Fruit fly (Drosophila melanogaster) whole organism, prepupa: ENCODE measurements around the gene CG17666.

Experiments used
- Blimp-1 ChIP-seq: fragments of 200-800 bp; sonication (Bioruptor generic); optimal IDR thresholded peaks from 3 replicates; lab custom pipeline; 2017; ENCODE audit warnings: missing biosample characterization, missing genetic modification characterization, mild to moderate bottlenecking, moderate library complexity, missing genetic modification reagents
- CG10631 ChIP-seq: fragments of 200-800 bp; sonication (Bioruptor generic); optimal IDR thresholded peaks from 2 replicates; lab custom pipeline; 2016; ENCODE audit warnings: missing biosample characterization, missing genetic modification characterization
- CG11762 ChIP-seq: fragments of 200-800 bp; sonication (Bioruptor generic); optimal IDR thresholded peaks from 3 replicates; lab custom pipeline; 2016; ENCODE audit warnings: missing biosample characterization, missing genetic modification characterization; ENCODE audit not compliant: insufficient read depth
- CG11902 ChIP-seq: fragments of 200-800 bp; sonication (Bioruptor generic); optimal IDR thresholded peaks from 3 replicates; lab custom pipeline; 2016; ENCODE audit warnings: missing biosample characterization, missing genetic modification characterization
- CG15336 ChIP-seq: fragments of 200-800 bp; sonication (Bioruptor generic); IDR thresholded peaks from 2 replicates; pipeline ENCODE4 v1.3.6; 2022; ENCODE audit warnings: missing biosample characterization, missing genetic modification characterization
- CG3032 ChIP-seq: fragments of 200-800 bp; optimal IDR thresholded peaks from 2 replicates; lab custom pipeline; 2019; ENCODE audit warnings: missing biosample characterization, mild to moderate bottlenecking, missing genetic modification characterization, moderate library complexity
- CG31627 ChIP-seq: fragments of 200-800 bp; sonication (Bioruptor generic); optimal IDR thresholded peaks from 3 replicates; lab custom pipeline; 2016; ENCODE audit warnings: missing biosample characterization, missing genetic modification characterization
- CG3919 ChIP-seq: fragments of 200-800 bp; sonication (Bioruptor generic); optimal IDR thresholded peaks from 3 replicates; lab custom pipeline; 2016; ENCODE audit warnings: missing biosample characterization, missing genetic modification characterization
- CG4318 ChIP-seq: fragments of 200-800 bp; sonication (Bioruptor generic); optimal IDR thresholded peaks from 3 replicates; lab custom pipeline; 2017; ENCODE audit warnings: missing biosample characterization, mild to moderate bottlenecking, missing genetic modification characterization
- CG6792 ChIP-seq: fragments of 200-800 bp; sonication (Bioruptor generic); optimal IDR thresholded peaks from 3 replicates; lab custom pipeline; 2016; ENCODE audit warnings: missing biosample characterization, missing genetic modification characterization
- CG6854 ChIP-seq: fragments of 200-800 bp; sonication (Bioruptor generic); optimal IDR thresholded peaks from 2 replicates; lab custom pipeline; 2017; ENCODE audit warnings: missing biosample characterization, mild to moderate bottlenecking, missing genetic modification characterization
- CG8119 ChIP-seq: fragments of 200-800 bp; sonication (Bioruptor generic); IDR thresholded peaks from 3 replicates; pipeline ENCODE4 v1.3.6; 2022; ENCODE audit warnings: missing biosample characterization, missing genetic modification characterization
- CG8319 ChIP-seq: fragments of 200-800 bp; sonication (Bioruptor generic); optimal IDR thresholded peaks from 3 replicates; lab custom pipeline; 2016; ENCODE audit warnings: missing biosample characterization, missing genetic modification characterization
- CG9139 ChIP-seq: fragments of 200-800 bp; sonication (Bioruptor generic); optimal IDR thresholded peaks from 3 replicates; lab custom pipeline; 2017; ENCODE audit warnings: missing biosample characterization, mild to moderate bottlenecking, missing genetic modification characterization
- Eip75B ChIP-seq: fragments of 200-800 bp; sonication (Bioruptor generic); optimal IDR thresholded peaks from 3 replicates; lab custom pipeline; 2016; ENCODE audit warnings: missing biosample characterization, missing genetic modification characterization
- Eip78C ChIP-seq: fragments of 200-800 bp; sonication (Bioruptor generic); peaks from one replicate; lab custom pipeline; 2016; ENCODE audit warnings: missing biosample characterization, missing genetic modification characterization
- Ets21C ChIP-seq: fragments of 200-800 bp; sonication (Bioruptor generic); optimal IDR thresholded peaks from 3 replicates; lab custom pipeline; 2016; ENCODE audit warnings: missing biosample characterization, missing genetic modification characterization
- Ets96B ChIP-seq: fragments of 200-800 bp; optimal IDR thresholded peaks from 2 replicates; lab custom pipeline; 2019; ENCODE audit warnings: missing biosample characterization, mild to moderate bottlenecking, missing genetic modification characterization, moderate library complexity
- Hr39 ChIP-seq: fragments of 200-800 bp; sonication (Bioruptor generic); optimal IDR thresholded peaks from 2 replicates; lab custom pipeline; 2016; ENCODE audit warnings: missing biosample characterization, missing genetic modification characterization
- Hr4 ChIP-seq: fragments of 200-800 bp; sonication (Bioruptor generic); optimal IDR thresholded peaks from 3 replicates; lab custom pipeline; 2016; ENCODE audit warnings: missing biosample characterization, missing genetic modification characterization
- Met ChIP-seq: fragments of 200-800 bp; sonication (Bioruptor generic); optimal IDR thresholded peaks from 3 replicates; lab custom pipeline; 2016; ENCODE audit warnings: missing biosample characterization, missing genetic modification characterization
- Sox102F ChIP-seq: fragments of 200-800 bp; sonication (Bioruptor generic); optimal IDR thresholded peaks from 2 replicates; lab custom pipeline; 2016; ENCODE audit warnings: missing biosample characterization, mild to moderate bottlenecking, missing genetic modification characterization
- Sox14 ChIP-seq: fragments of 200-800 bp; sonication (Bioruptor generic); optimal IDR thresholded peaks from 3 replicates; lab custom pipeline; 2016; ENCODE audit warnings: missing biosample characterization, missing genetic modification characterization
- Sox15 ChIP-seq: fragments of 200-800 bp; sonication (Bioruptor generic); optimal IDR thresholded peaks from 3 replicates; lab custom pipeline; 2016; ENCODE audit warnings: missing biosample characterization, missing genetic modification characterization
- acj6 ChIP-seq: fragments of 200-800 bp; sonication (Bioruptor generic); optimal IDR thresholded peaks from 3 replicates; lab custom pipeline; 2016; ENCODE audit warnings: missing biosample characterization, missing genetic modification characterization
- cyc ChIP-seq: fragments of 200-800 bp; sonication (Bioruptor generic); optimal IDR thresholded peaks from 3 replicates; lab custom pipeline; 2016; ENCODE audit warnings: missing biosample characterization, missing genetic modification characterization
- dac ChIP-seq: fragments of 200-800 bp; sonication (Bioruptor generic); optimal IDR thresholded peaks from 2 replicates; lab custom pipeline; 2017; ENCODE audit warnings: missing biosample characterization, mild to moderate bottlenecking, missing genetic modification characterization
- dsx ChIP-seq: fragments of 200-800 bp; optimal IDR thresholded peaks from 3 replicates; lab custom pipeline; 2019; ENCODE audit warnings: missing biosample characterization, mild to moderate bottlenecking, missing genetic modification characterization, moderate library complexity; ENCODE audit not compliant: poor library complexity, severe bottlenecking
- eg ChIP-seq: fragments of 200-800 bp; sonication (Bioruptor generic); IDR thresholded peaks from 3 replicates; pipeline ENCODE4 v1.3.6; 2022; ENCODE audit warnings: missing biosample characterization, missing genetic modification characterization
- fd59A ChIP-seq: fragments of 200-800 bp; sonication (Bioruptor generic); optimal IDR thresholded peaks from 2 replicates; lab custom pipeline; 2017; ENCODE audit warnings: missing biosample characterization, mild to moderate bottlenecking, missing genetic modification characterization, missing genetic modification reagents
- fkh ChIP-seq: fragments of 200-800 bp; sonication (Bioruptor generic); optimal IDR thresholded peaks from 3 replicates; lab custom pipeline; 2017; ENCODE audit warnings: missing biosample characterization, mild to moderate bottlenecking, missing genetic modification characterization, moderate library complexity
- lz ChIP-seq: fragments of 200-800 bp; sonication (Bioruptor generic); optimal IDR thresholded peaks from 3 replicates; lab custom pipeline; 2016; ENCODE audit warnings: missing biosample characterization, missing genetic modification characterization
- net ChIP-seq: fragments of 200-800 bp; sonication (Bioruptor generic); optimal IDR thresholded peaks from 3 replicates; lab custom pipeline; 2016; ENCODE audit warnings: missing biosample characterization, missing genetic modification characterization
- salr ChIP-seq, 2 experiments: fragments of 200-800 bp; sonication (Bioruptor generic); optimal IDR thresholded peaks; 3 replicates each; lab custom pipeline; 2016 to 2018; ENCODE audit warnings: missing biosample characterization in 2 of 2, missing genetic modification characterization in 2 of 2, mild to moderate bottlenecking in 1 of 2
- ss ChIP-seq, 2 experiments: fragments of 200-800 bp; sonication (Bioruptor generic); optimal IDR thresholded peaks; 2 replicates in 1 of 2; 3 replicates in 1 of 2; lab custom pipeline; 2017 to 2018; ENCODE audit warnings: mild to moderate bottlenecking in 2 of 2, missing biosample characterization in 2 of 2, missing genetic modification characterization in 2 of 2, moderate library complexity in 1 of 2
- svp ChIP-seq: fragments of 200-800 bp; sonication (Bioruptor generic); peaks from one replicate; lab custom pipeline; 2016; ENCODE audit warnings: missing biosample characterization, missing genetic modification characterization
- topi ChIP-seq: fragments of 200-800 bp; sonication (Bioruptor generic); optimal IDR thresholded peaks from 3 replicates; lab custom pipeline; 2016; ENCODE audit warnings: missing biosample characterization, missing genetic modification characterization
- vri ChIP-seq: fragments of 200-800 bp; sonication (Bioruptor generic); optimal IDR thresholded peaks from 3 replicates; lab custom pipeline; 2016; ENCODE audit warnings: missing biosample characterization, mild to moderate bottlenecking, missing genetic modification characterization

Gene CG17666

DNA sequence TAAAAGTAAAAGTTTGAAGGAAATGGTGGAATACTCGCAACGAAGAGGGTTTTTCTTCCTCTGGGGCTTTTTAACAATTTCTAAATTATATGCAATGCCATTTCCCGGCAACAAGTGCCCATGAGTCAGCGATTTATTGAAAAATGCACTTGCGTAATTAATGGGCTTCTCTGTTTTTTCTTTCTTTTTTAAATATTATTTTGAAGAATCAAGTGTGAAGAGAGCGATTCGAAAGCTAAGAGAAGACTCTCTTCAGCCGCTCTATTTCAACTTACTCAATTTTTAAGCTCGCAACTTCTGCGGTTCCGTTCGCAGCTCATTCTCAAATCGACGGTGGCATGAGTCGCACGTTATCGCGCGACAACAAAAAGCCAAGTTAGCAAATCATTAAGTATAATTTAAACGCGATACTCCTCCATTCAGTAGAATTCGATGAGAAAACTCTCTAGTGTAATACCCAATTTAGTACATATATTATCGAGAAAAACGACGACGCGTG, 8.8 kb downstream of the CG17666 start, which contains the start of gene CG42709:
Gene CG42709 (plus strand): TSS at position 318 of the 499 bp plus-strand sequence.
- TF ChIP-seq Sox14 (GFP tag; lab: Kevin White, UChicago), result peak; percentile 15
- no peak for TF ChIP-seq acj6 (GFP tag; lab: Kevin White, UChicago)
- no peak for TF ChIP-seq Sox15
- peak; percentile 79 for TF ChIP-seq vri (GFP tag; lab: Kevin White, UChicago)
- TF ChIP-seq Eip78C (GFP tag; lab: Kevin White, UChicago), result peak; percentile 76
- peak; percentile 15 for TF ChIP-seq Met (GFP tag; lab: Kevin White, UChicago)
- no peak for TF ChIP-seq CG31627 (GFP tag; lab: Kevin White, UChicago)
- peak; percentile 57 for TF ChIP-seq CG6854
- TF ChIP-seq CG15336 (GFP tag; lab: Robert Waterston, UW), result peak; percentile 37; the same call in 1 of the 2 replicates
- TF ChIP-seq Blimp-1 (GFP tag; lab: Kevin White, UChicago), result peak; percentile 45
- peak; percentile 20 for TF ChIP-seq Sox102F (GFP tag; lab: Kevin White, UChicago)
- peak; percentile 92 for TF ChIP-seq svp (GFP tag; lab: Kevin White, UChicago)

DNA sequence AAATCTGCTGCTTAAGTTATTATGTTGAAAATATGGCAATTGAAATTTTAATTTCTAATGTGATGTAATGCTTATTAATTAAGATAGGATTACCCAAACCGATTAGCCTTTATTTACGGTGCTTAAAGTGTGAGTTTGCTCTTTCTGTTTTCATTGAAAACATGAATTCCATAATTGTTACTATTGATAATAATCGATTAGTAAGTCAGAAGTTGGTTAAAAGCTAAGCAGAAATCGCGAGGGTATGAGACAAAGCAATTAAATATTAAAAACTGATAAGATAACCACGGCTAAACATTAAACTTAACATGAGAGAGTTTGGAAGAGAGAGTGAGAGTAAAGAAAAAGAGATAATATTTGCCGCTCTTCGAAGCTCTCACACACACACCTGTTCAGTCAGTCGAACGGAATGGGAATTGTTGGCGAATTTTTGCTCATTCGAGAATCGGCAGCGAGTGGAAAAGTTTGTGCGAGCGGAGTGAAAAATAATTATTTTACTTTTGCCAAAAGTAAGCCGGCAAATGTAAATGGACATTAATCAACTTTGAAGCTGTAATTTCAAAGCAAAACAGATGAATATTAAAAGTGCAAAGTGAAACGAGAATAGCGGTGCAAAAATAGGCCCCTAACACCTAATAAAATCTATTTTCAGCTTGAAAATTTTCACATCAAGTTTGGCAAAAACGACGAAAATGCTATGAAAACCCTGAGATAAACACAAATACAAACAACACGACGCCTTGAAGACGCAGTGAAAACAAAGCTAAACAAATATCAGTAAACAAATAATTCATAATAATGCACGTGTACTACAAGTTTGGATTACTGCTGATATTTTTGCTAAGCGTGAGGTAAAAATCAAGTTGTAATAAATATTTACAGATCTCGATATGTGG, 9.9 kb downstream of the CG17666 start:
- no peak for TF ChIP-seq dac
- TF ChIP-seq CG3919 (GFP tag; lab: Kevin White, UChicago), result no peak
- no peak for TF ChIP-seq CG10631 (GFP tag; lab: Kevin White, UChicago)
- no peak for TF ChIP-seq Ets21C (GFP tag; lab: Kevin White, UChicago)
- peak; percentile 34 for TF ChIP-seq CG6854
- no peak for TF ChIP-seq net (GFP tag; lab: Kevin White, UChicago)
- TF ChIP-seq CG6792 (GFP tag; lab: Kevin White, UChicago), result no peak
- no peak for TF ChIP-seq CG4318
- TF ChIP-seq svp (GFP tag; lab: Kevin White, UChicago), result peak; percentile 40
- peak; percentile 14 for TF ChIP-seq vri (GFP tag; lab: Kevin White, UChicago)
- TF ChIP-seq Hr39, result no peak
- no peak for TF ChIP-seq cyc (GFP tag; lab: Kevin White, UChicago)
- TF ChIP-seq Ets96B (tag; lab: Kevin White, UChicago), result no peak
- TF ChIP-seq salr (GFP tag; optimal IDR thresholded peaks at IDR 0.05; lab: Kevin White, UChicago), result no peak
- TF ChIP-seq eg (GFP tag; lab: Robert Waterston, UW), result no peak
- no peak; the same call in none of the 2 replicates for TF ChIP-seq CG15336 (GFP tag; lab: Robert Waterston, UW)
- TF ChIP-seq CG3032 (tag; lab: Kevin White, UChicago), result no peak
- peak; percentile 11 for TF ChIP-seq fkh (GFP tag; lab: Kevin White, UChicago)
- peak; percentile 14 for TF ChIP-seq CG9139
- no peak for TF ChIP-seq Met (GFP tag; lab: Kevin White, UChicago)
- TF ChIP-seq Eip78C (GFP tag; lab: Kevin White, UChicago), result peak; percentile 77
- no peak for TF ChIP-seq CG8319 (GFP tag; lab: Kevin White, UChicago)
- peak; percentile 34 for TF ChIP-seq dsx
- TF ChIP-seq CG11762 (GFP tag; lab: Kevin White, UChicago), result no peak
- no peak for TF ChIP-seq ss (GFP tag; optimal IDR thresholded peaks at IDR 0.05; lab: Kevin White, UChicago)
- no peak for TF ChIP-seq topi (GFP tag; lab: Kevin White, UChicago)
- no peak for TF ChIP-seq Hr4 (GFP tag; lab: Kevin White, UChicago)
- no peak for TF ChIP-seq lz (GFP tag; lab: Kevin White, UChicago)
- no peak for TF ChIP-seq CG8119 (GFP tag; lab: Robert Waterston, UW)
- TF ChIP-seq CG11902 (GFP tag; lab: Kevin White, UChicago), result no peak
- no peak for TF ChIP-seq Eip75B (GFP tag; lab: Kevin White, UChicago)
- no peak for TF ChIP-seq fd59A
